Fruit fly (Drosophila melanogaster) whole organism, embryonic: ENCODE data around the gene Drsl4.

Experiments used
- Ada2b ChIP-seq: fragments of 200-800 bp; sonication (Bioruptor generic); IDR thresholded peaks from 2 replicates; pipeline ENCODE4 v1.3.6; 2022; ENCODE audit warnings: missing biosample characterization, missing genetic modification characterization
- CG10209 ChIP-seq: fragments of 200-800 bp; sonication (Bioruptor generic); optimal IDR thresholded peaks from 3 replicates; lab custom pipeline; 2017; ENCODE audit warnings: missing biosample characterization, mild to moderate bottlenecking, missing genetic modification characterization, missing genetic modification reagents
- CG10654 ChIP-seq: fragments of 200-800 bp; sonication (Bioruptor generic); optimal IDR thresholded peaks from 2 replicates; lab custom pipeline; 2016; ENCODE audit warnings: missing biosample characterization, missing genetic modification characterization
- CG11504 ChIP-seq: fragments of 200-800 bp; sonication (Bioruptor generic); optimal IDR thresholded peaks from 3 replicates; lab custom pipeline; 2019; ENCODE audit warnings: missing biosample characterization, mild to moderate bottlenecking, missing genetic modification characterization, moderate library complexity
- CG12391 ChIP-seq: fragments of 200-800 bp; sonication (Bioruptor generic); optimal IDR thresholded peaks from 3 replicates; lab custom pipeline; 2018; ENCODE audit warnings: missing biosample characterization, mild to moderate bottlenecking, missing genetic modification characterization, moderate library complexity
- CG13287 ChIP-seq: fragments of 200-800 bp; sonication (Bioruptor generic); IDR thresholded peaks from 2 replicates; pipeline ENCODE4 v1.3.6; 2022; ENCODE audit warnings: missing biosample characterization, missing genetic modification characterization; ENCODE audit not compliant: partially characterized antibody
- CG15073 ChIP-seq: fragments of 200-800 bp; sonication (Bioruptor generic); optimal IDR thresholded peaks from 2 replicates; lab custom pipeline; 2016; ENCODE audit warnings: missing biosample characterization, missing genetic modification characterization
- CG1603 ChIP-seq: fragments of 200-800 bp; sonication (Bioruptor generic); optimal IDR thresholded peaks from 2 replicates; lab custom pipeline; 2019; ENCODE audit warnings: missing biosample characterization, mild to moderate bottlenecking, missing genetic modification characterization, moderate library complexity
- CG17612 ChIP-seq: fragments of 200-800 bp; sonication (Bioruptor generic); IDR thresholded peaks from 2 replicates; pipeline ENCODE4 v1.3.6; 2022; ENCODE audit warnings: missing biosample characterization, missing genetic modification characterization
- CG1792 ChIP-seq: fragments of 200-800 bp; sonication (Bioruptor generic); optimal IDR thresholded peaks from 2 replicates; lab custom pipeline; 2016; ENCODE audit warnings: missing biosample characterization, missing genetic modification characterization
- CG31365 ChIP-seq: fragments of 200-800 bp; sonication (Bioruptor generic); optimal IDR thresholded peaks from 2 replicates; lab custom pipeline; 2018; ENCODE audit warnings: missing biosample characterization, mild to moderate bottlenecking, missing genetic modification characterization
- CG34224 ChIP-seq: fragments of 200-800 bp; sonication (Bioruptor generic); IDR thresholded peaks from 3 replicates; pipeline ENCODE4 v1.3.6; 2022; ENCODE audit warnings: missing biosample characterization, missing genetic modification characterization; ENCODE audit not compliant: partially characterized antibody
- CG34422 ChIP-seq: fragments of 200-800 bp; sonication (Bioruptor generic); IDR thresholded peaks from 3 replicates; pipeline ENCODE4 v1.3.6; 2022; ENCODE audit warnings: missing biosample characterization, missing genetic modification characterization
- CG4424 ChIP-seq: fragments of 200-800 bp; sonication (Bioruptor generic); optimal IDR thresholded peaks from 3 replicates; lab custom pipeline; 2016; ENCODE audit warnings: missing biosample characterization, missing genetic modification characterization
- CG6175 ChIP-seq: fragments of 200-800 bp; sonication (Bioruptor generic); IDR thresholded peaks from 3 replicates; pipeline ENCODE4 v1.3.6; 2022; ENCODE audit warnings: missing biosample characterization, missing genetic modification characterization
- CG6765 ChIP-seq: fragments of 200-800 bp; sonication (Bioruptor generic); optimal IDR thresholded peaks from 3 replicates; lab custom pipeline; 2017; ENCODE audit warnings: missing biosample characterization, mild to moderate bottlenecking, missing genetic modification characterization
- CG7745 ChIP-seq: fragments of 200-800 bp; sonication (Bioruptor generic); optimal IDR thresholded peaks from 2 replicates; lab custom pipeline; 2018; ENCODE audit warnings: missing biosample characterization, mild to moderate bottlenecking, missing genetic modification characterization, moderate library complexity
- CG7963 ChIP-seq: fragments of 200-800 bp; sonication (Bioruptor generic); IDR thresholded peaks from 3 replicates; pipeline ENCODE4 v1.3.6; 2022; ENCODE audit warnings: missing biosample characterization, missing genetic modification characterization; ENCODE audit not compliant: partially characterized antibody
- CG8359 ChIP-seq: fragments of 200-800 bp; sonication (Bioruptor generic); optimal IDR thresholded peaks from 2 replicates; lab custom pipeline; 2017; ENCODE audit warnings: missing biosample characterization, mild to moderate bottlenecking, missing genetic modification characterization, borderline replicate concordance
- CG9609 ChIP-seq: fragments of 200-800 bp; sonication (Bioruptor generic); optimal IDR thresholded peaks from 3 replicates; lab custom pipeline; 2016; ENCODE audit warnings: missing biosample characterization, missing genetic modification characterization
- CHES-1-like ChIP-seq: fragments of 200-800 bp; sonication (Bioruptor generic); optimal IDR thresholded peaks from 2 replicates; lab custom pipeline; 2016; ENCODE audit warnings: missing biosample characterization, missing genetic modification characterization
- Ets65A ChIP-seq: fragments of 200-800 bp; sonication (Bioruptor generic); peaks from one replicate; lab custom pipeline; 2016; ENCODE audit warnings: missing biosample characterization, missing genetic modification characterization
- Ets97D ChIP-seq: fragments of 200-800 bp; sonication (Bioruptor generic); optimal IDR thresholded peaks from 3 replicates; lab custom pipeline; 2016; ENCODE audit warnings: missing biosample characterization, missing genetic modification characterization
- Hmr ChIP-seq: fragments of 200-800 bp; sonication (Bioruptor generic); optimal IDR thresholded peaks from 3 replicates; lab custom pipeline; 2017; ENCODE audit warnings: mild to moderate bottlenecking, missing biosample characterization, missing genetic modification reagents, missing genetic modification characterization
- Mes4 ChIP-seq: fragments of 200-800 bp; sonication (Bioruptor generic); optimal IDR thresholded peaks from 2 replicates; lab custom pipeline; 2016; ENCODE audit warnings: missing biosample characterization, missing genetic modification characterization
- Nf-YA ChIP-seq: fragments of 200-800 bp; sonication (Bioruptor generic); IDR thresholded peaks from 2 replicates; pipeline ENCODE4 v1.3.6; 2022; ENCODE audit warnings: missing biosample characterization, missing genetic modification characterization
- NfI ChIP-seq: fragments of 200-800 bp; sonication (Bioruptor generic); optimal IDR thresholded peaks from 3 replicates; lab custom pipeline; 2018; ENCODE audit warnings: missing biosample characterization, mild to moderate bottlenecking, missing genetic modification characterization, moderate library complexity
- Poxn ChIP-seq: fragments of 200-800 bp; sonication (Bioruptor generic); IDR thresholded peaks from 2 replicates; pipeline ENCODE4 v1.3.6; 2022; ENCODE audit warnings: missing biosample characterization, missing genetic modification characterization
- Ssrp ChIP-seq: fragments of 200-800 bp; sonication (Bioruptor generic); optimal IDR thresholded peaks from 2 replicates; lab custom pipeline; 2018; ENCODE audit warnings: missing biosample characterization, mild to moderate bottlenecking, missing genetic modification characterization, moderate library complexity
- Stat92E ChIP-seq, 3 experiments: fragments of >200 bp in 2 of 3; fragments of 200-800 bp in 1 of 3; sonication (Bioruptor generic) in 1 of 3; optimal IDR thresholded peaks; 2 replicates each; lab custom pipeline; 2017 to 2019; ENCODE audit warnings: missing biosample characterization in 3 of 3, missing genetic modification characterization in 3 of 3, mild to moderate bottlenecking in 1 of 3, moderate library complexity in 1 of 3
- Tbp ChIP-seq: fragments of >200 bp; optimal IDR thresholded peaks from 2 replicates; lab custom pipeline; 2018; ENCODE audit warnings: missing biosample characterization, missing genetic modification characterization
- ase ChIP-seq: fragments of 200-800 bp; sonication (Bioruptor generic); IDR thresholded peaks from 3 replicates; pipeline ENCODE4 v1.3.6; 2022; ENCODE audit warnings: missing biosample characterization, missing genetic modification characterization
- az2 ChIP-seq: fragments of 200-800 bp; sonication (Bioruptor generic); optimal IDR thresholded peaks from 3 replicates; lab custom pipeline; 2016; ENCODE audit warnings: missing biosample characterization, missing genetic modification characterization
- caup ChIP-seq: fragments of 200-800 bp; sonication (Bioruptor generic); optimal IDR thresholded peaks from 3 replicates; lab custom pipeline; 2017; ENCODE audit warnings: missing biosample characterization, mild to moderate bottlenecking, missing genetic modification characterization, moderate library complexity; ENCODE audit not compliant: severe bottlenecking
- chinmo ChIP-seq: fragments of 200-800 bp; sonication (Bioruptor generic); IDR thresholded peaks from 4 replicates; pipeline ENCODE4 v1.3.6; 2022; ENCODE audit warnings: missing biosample characterization, missing genetic modification characterization; ENCODE audit not compliant: partially characterized antibody
- corto ChIP-seq: fragments of 200-800 bp; sonication (Bioruptor generic); optimal IDR thresholded peaks from 2 replicates; lab custom pipeline; 2016; ENCODE audit warnings: missing biosample characterization, mild to moderate bottlenecking, missing genetic modification characterization, moderate library complexity
- dan ChIP-seq: fragments of 200-800 bp; sonication (Bioruptor generic); IDR thresholded peaks from 2 replicates; pipeline ENCODE4 v1.3.6; 2022; ENCODE audit warnings: missing biosample characterization, missing genetic modification characterization
- ems ChIP-seq: fragments of 200-800 bp; sonication (Bioruptor generic); optimal IDR thresholded peaks from 3 replicates; lab custom pipeline; 2016; ENCODE audit warnings: missing biosample characterization, missing genetic modification characterization
- fd3F ChIP-seq: fragments of 200-800 bp; sonication (Bioruptor generic); optimal IDR thresholded peaks from 2 replicates; lab custom pipeline; 2018; ENCODE audit warnings: missing biosample characterization, mild to moderate bottlenecking, missing genetic modification characterization, moderate library complexity
- inv ChIP-seq: fragments of 200-800 bp; sonication (Bioruptor generic); IDR thresholded peaks from 2 replicates; pipeline ENCODE4 v1.3.6; 2022; ENCODE audit warnings: missing biosample characterization, missing genetic modification characterization; ENCODE audit not compliant: partially characterized antibody
- ken ChIP-seq: fragments of 200-800 bp; sonication (Bioruptor generic); IDR thresholded peaks from 3 replicates; pipeline ENCODE4 v1.3.6; 2022; ENCODE audit warnings: missing biosample characterization, missing genetic modification characterization
- nerfin-1 ChIP-seq: fragments of 200-800 bp; sonication (Bioruptor generic); optimal IDR thresholded peaks from 3 replicates; lab custom pipeline; 2019; ENCODE audit warnings: missing biosample characterization, mild to moderate bottlenecking, missing genetic modification characterization, moderate library complexity
- nom ChIP-seq: fragments of 200-800 bp; sonication (Bioruptor generic); optimal IDR thresholded peaks from 2 replicates; lab custom pipeline; 2017; ENCODE audit warnings: missing biosample characterization, missing genetic modification characterization, mild to moderate bottlenecking, moderate library complexity, missing genetic modification reagents
- org-1 ChIP-seq: fragments of 200-800 bp; sonication (Bioruptor generic); optimal IDR thresholded peaks from 2 replicates; lab custom pipeline; 2017; ENCODE audit warnings: missing biosample characterization, missing genetic modification characterization
- repo ChIP-seq: fragments of 200-800 bp; sonication (Bioruptor generic); optimal IDR thresholded peaks from 2 replicates; lab custom pipeline; 2016; ENCODE audit warnings: missing biosample characterization, missing genetic modification characterization
- sens ChIP-seq: fragments of 200-800 bp; sonication (Bioruptor generic); peaks from one replicate; lab custom pipeline; 2016; ENCODE audit warnings: missing biosample characterization, missing genetic modification characterization
- slbo ChIP-seq: fragments of 200-800 bp; sonication (Bioruptor generic); IDR thresholded peaks from 2 replicates; pipeline ENCODE4 v1.3.6; 2022; ENCODE audit warnings: missing biosample characterization, missing genetic modification characterization
- slp2 ChIP-seq: fragments of 200-800 bp; sonication (Bioruptor generic); optimal IDR thresholded peaks from 2 replicates; lab custom pipeline; 2016; ENCODE audit warnings: missing biosample characterization, missing genetic modification characterization
- tna ChIP-seq: fragments of 200-800 bp; sonication (Bioruptor generic); IDR thresholded peaks from 2 replicates; pipeline ENCODE4 v1.3.6; 2022; ENCODE audit warnings: missing biosample characterization, missing genetic modification characterization; ENCODE audit not compliant: partially characterized antibody
- toy ChIP-seq: fragments of 200-800 bp; sonication (Bioruptor generic); IDR thresholded peaks from 2 replicates; pipeline ENCODE4 v1.3.6; 2022; ENCODE audit warnings: missing biosample characterization, missing genetic modification characterization

Drsl4 gene

dm6 chr3L:3319223-3319643, 3.8 kb downstream of the Drsl4 start, which contains the start of the genes PIG-C, CG12016 and Dpm2 (continued):
- TF ChIP-seq ken (GFP tag; lab: Robert Waterston, UW) (no peak), chinmo (GFP tag; lab: Robert Waterston, UW) (peak; percentile 95), Ets65A (GFP tag; lab: Kevin White, UChicago) (peak; percentile 96), tna (peak; percentile 84), caup (GFP tag; lab: Kevin White, UChicago) (peak; percentile 56), CG9609 (GFP tag; lab: Kevin White, UChicago) (peak; percentile 67), CG6175 (GFP tag; lab: Robert Waterston, UW) (no peak), slp2 (GFP tag; lab: Kevin White, UChicago) (peak; percentile 66), slbo (GFP tag; lab: Robert Waterston, UW) (peak; percentile 81), CG34224 (GFP tag; lab: Robert Waterston, UW) (peak; percentile 94), CG10209 (peak; percentile 35), org-1 (GFP tag; lab: Kevin White, UChicago) (no peak), Tbp (peak; percentile 1), CG17612 (GFP tag; lab: Robert Waterston, UW) (no peak), CG8359 (no peak), corto (GFP tag; lab: Kevin White, UChicago) (peak; percentile 50), dan (GFP tag; lab: Robert Waterston, UW) (no peak), Poxn (no peak), CG1603 (tag; lab: Kevin White, UChicago) (no peak), CG15073 (GFP tag; lab: Kevin White, UChicago) (no peak), CG13287 (peak; percentile 97), inv (peak; percentile 97), CG34422 (peak; percentile 59; the same call in 1 of the 3 replicates), Ssrp (tag; lab: Kevin White, UChicago) (peak; percentile 64), CG4424 (GFP tag; lab: Kevin White, UChicago) (peak; percentile 72), nerfin-1 (tag; lab: Kevin White, UChicago) (peak; percentile 65), CG6765 (GFP tag; lab: Kevin White, UChicago) (no peak), toy (GFP tag; lab: Robert Waterston, UW) (no peak), ase (GFP tag; lab: Robert Waterston, UW) (peak; percentile 50; the same call in 1 of the 3 replicates), repo (GFP tag; lab: Kevin White, UChicago) (peak; percentile 52), CG7963 (GFP tag; lab: Robert Waterston, UW) (peak; percentile 93), nom (GFP tag; lab: Kevin White, UChicago) (peak; percentile 24), CG31365 (tag; lab: Kevin White, UChicago) (no peak), fd3F (peak; percentile 12), Mes4 (GFP tag; lab: Kevin White, UChicago) (peak; percentile 41), Nf-YA (0 out of 2 replicates have a peak, but pooled peaks have one; percentile 6), CHES-1-like (GFP tag; lab: Kevin White, UChicago) (peak; percentile 93), Stat92E (GFP tag; optimal IDR thresholded peaks at IDR 0.05; lab: Kevin White, UChicago) (no peak), CG11504 (tag; lab: Kevin White, UChicago) (no peak), CG12391 (peak; percentile 84), CG10654 (peak; percentile 22), Hmr (no peak), sens (GFP tag; lab: Kevin White, UChicago) (peak; percentile 92), az2 (GFP tag; lab: Kevin White, UChicago) (peak; percentile 71), ems (peak; percentile 52), Ets97D (GFP tag; lab: Kevin White, UChicago) (peak; percentile 77), CG1792 (GFP tag; lab: Kevin White, UChicago) (peak; percentile 53), Ada2b (GFP tag; lab: Robert Waterston, UW) (peak; percentile 43; the same call in 1 of the 2 replicates), NfI (GFP tag; lab: Kevin White, UChicago) (peak; percentile 72), CG7745 (tag; lab: Kevin White, UChicago) (no peak)
